Fruit fly (Drosophila melanogaster): ENCODE results near the gene Dpm3.

- TF ChIP-seq GATAd (GFP tag; optimal IDR thresholded peaks at IDR 0.05) = no peak
- no peak for TF ChIP-seq psq (GFP tag; optimal IDR thresholded peaks at IDR 0.05)
Measured at dm6 chr3R:13452261-13452660, 49.4 kb upstream of the Dpm3 start.

Measured in whole organism, wandering third instar larva.